Fruit fly (Drosophila melanogaster) Kc167 (cell line): Measurements from ENCODE around the gene CG7191.

Experiments used
- Myc ChIP-seq: fragments of >200 bp; optimal IDR thresholded peaks from 2 replicates; lab custom pipeline; 2017; ENCODE audit warnings: missing external identifiers
- psq ChIP-seq: fragments of >200 bp; optimal IDR thresholded peaks from 2 replicates; lab custom pipeline; 2017; ENCODE audit warnings: missing external identifiers

DNA sequence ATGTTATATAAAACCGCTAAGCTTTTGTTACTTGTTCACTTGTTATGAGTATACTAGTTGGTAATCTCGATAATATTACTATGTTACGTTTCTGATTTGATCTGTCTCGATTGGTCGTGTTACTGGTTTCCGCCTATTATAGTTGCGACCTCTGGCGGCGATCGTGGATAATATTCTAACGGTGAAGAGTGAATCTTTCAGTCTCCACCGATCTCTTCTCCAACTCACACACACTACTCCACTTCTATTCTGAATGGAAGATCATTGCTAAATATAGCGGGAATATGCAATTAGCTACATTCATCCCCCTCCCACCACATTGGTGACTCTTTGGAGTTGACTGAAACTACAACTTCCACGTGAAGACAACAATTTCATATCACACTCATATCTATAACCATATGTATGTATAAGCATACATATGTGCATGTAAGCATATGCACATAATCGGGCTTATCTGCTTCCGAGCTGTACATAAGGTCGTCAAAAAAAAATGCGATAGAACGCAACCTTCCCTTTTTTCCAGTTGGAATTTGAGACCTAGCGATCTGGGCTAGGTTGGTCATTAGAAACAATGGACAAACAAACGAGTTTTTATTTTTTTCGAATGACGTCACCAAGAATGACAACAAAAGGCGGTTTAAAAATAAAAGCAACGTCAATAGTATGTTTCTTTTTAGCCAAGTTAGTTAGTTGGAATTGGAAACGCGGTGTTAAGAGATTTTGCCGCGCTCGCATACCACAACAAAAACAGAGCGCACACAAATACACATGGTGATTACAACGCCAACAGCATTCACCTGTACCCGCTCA, 41.7 kb downstream of the CG7191 start:
- TF ChIP-seq psq (lab: Kevin White, UChicago) (no peak), Myc (lab: Kevin White, UChicago) (no peak)
